Worm (Caenorhabditis elegans) whole organism, L4 larva: Measurements from ENCODE around the gene Y39H10B.2.
"Not testable (repeated sequence)": the region's sequence is repeated elsewhere in the genome, so short reads cannot be mapped to it uniquely, and the experiment has no call there.

ENCODE experiments used
- F44E2.7 ChIP-seq: fragments of 200-800 bp; sonication (Bioruptor generic); IDR thresholded peaks from 2 replicates; pipeline ENCODE4 v2.1.2; 2022; ENCODE audit warnings: missing genetic modification characterization, missing compliant biosample characterization
- F49E8.2 ChIP-seq: sonication (generic microtip); optimal IDR thresholded peaks from 2 replicates; lab custom pipeline; 2016; ENCODE audit warnings: missing compliant biosample characterization, mild to moderate bottlenecking, missing genetic modification characterization, borderline replicate concordance
- R02D3.7 ChIP-seq: fragments of 150-350 bp; sonication (generic microtip); optimal IDR thresholded peaks from 3 replicates; lab custom pipeline; 2014; ENCODE audit warnings: missing biosample characterization, missing genetic modification characterization
- T26A8.4 ChIP-seq: fragments of 200-800 bp; sonication (Bioruptor generic); IDR thresholded peaks from 2 replicates; pipeline ENCODE4 v1.3.6; 2022; ENCODE audit warnings: missing genetic modification characterization, missing compliant biosample characterization
- Y105C5A.15 ChIP-seq: fragments of 200-800 bp; sonication (Bioruptor generic); IDR thresholded peaks from 2 replicates; pipeline ENCODE4 v1.3.6; 2022; ENCODE audit warnings: missing genetic modification characterization, missing compliant biosample characterization
- Y75B8A.6 ChIP-seq: fragments of 200-800 bp; sonication (Bioruptor generic); IDR thresholded peaks from 2 replicates; pipeline ENCODE4 v1.3.6; 2022; ENCODE audit warnings: missing genetic modification reagents, missing genetic modification characterization, missing compliant biosample characterization
- ZK546.5 ChIP-seq, 2 experiments: sonication (generic microtip); optimal IDR thresholded peaks; 2 replicates each; lab custom pipeline; 2017; ENCODE audit warnings: missing biosample characterization in 2 of 2, missing genetic modification characterization in 2 of 2
- ama-1 ChIP-seq: fragments of 150-350 bp; optimal IDR thresholded peaks from 2 replicates; lab custom pipeline; 2014; ENCODE audit warnings: inconsistent platforms, mixed read lengths
- arid-1 ChIP-seq: fragments of 200-800 bp; sonication (Bioruptor generic); conservative IDR thresholded peaks from 2 replicates; pipeline ENCODE4 v1.3.6; 2022; ENCODE audit warnings: missing genetic modification reagents, missing genetic modification characterization, missing compliant biosample characterization
- attf-4 ChIP-seq: sonication (generic microtip); optimal IDR thresholded peaks from 3 replicates; lab custom pipeline; 2017; ENCODE audit warnings: missing biosample characterization, missing genetic modification characterization
- ceh-32 ChIP-seq: sonication (generic microtip); optimal IDR thresholded peaks from 2 replicates; lab custom pipeline; 2016; ENCODE audit warnings: mild to moderate bottlenecking, missing genetic modification characterization, missing compliant biosample characterization; ENCODE audit not compliant: poor library complexity
- ceh-62 ChIP-seq: sonication (generic microtip); optimal IDR thresholded peaks from 2 replicates; lab custom pipeline; 2017; ENCODE audit warnings: missing biosample characterization, missing genetic modification characterization
- cey-2 ChIP-seq: sonication (generic microtip); optimal IDR thresholded peaks from 3 replicates; lab custom pipeline; 2017; ENCODE audit warnings: missing genetic modification characterization, mild to moderate bottlenecking, missing compliant biosample characterization, antibody characterized with exemption, borderline replicate concordance; ENCODE audit not compliant: insufficient read depth
- daf-16 ChIP-seq, 3 experiments: sonication (generic microtip); optimal IDR thresholded peaks; 2 replicates each; lab custom pipeline; 2016 to 2017; ENCODE audit warnings: missing genetic modification characterization in 3 of 3, missing genetic modification reagents in 3 of 3, mild to moderate bottlenecking in 2 of 3, missing compliant biosample characterization in 2 of 3, missing biosample characterization in 1 of 3, moderate library complexity in 1 of 3
- daf-19 ChIP-seq: fragments of 200-800 bp; sonication (Bioruptor generic); conservative IDR thresholded peaks from 2 replicates; pipeline ENCODE4 v1.3.6; 2022; ENCODE audit warnings: missing genetic modification characterization, missing compliant biosample characterization
- dmd-8 ChIP-seq: fragments of 200-800 bp; sonication (Bioruptor generic); IDR thresholded peaks from 2 replicates; pipeline ENCODE4 v1.3.6; 2022; ENCODE audit warnings: missing genetic modification characterization, missing compliant biosample characterization
- dmd-9 ChIP-seq: fragments of 200-800 bp; sonication (Bioruptor generic); IDR thresholded peaks from 2 replicates; pipeline ENCODE4 v1.3.6; 2022; ENCODE audit warnings: missing genetic modification reagents, missing genetic modification characterization, missing compliant biosample characterization
- dve-1 ChIP-seq: sonication (generic microtip); optimal IDR thresholded peaks from 2 replicates; lab custom pipeline; 2017; ENCODE audit warnings: antibody characterized with exemption, mild to moderate bottlenecking, missing genetic modification characterization, missing compliant biosample characterization; ENCODE audit not compliant: insufficient read depth
- hif-1 ChIP-seq, 2 experiments: sonication (generic microtip); optimal IDR thresholded peaks; 2 replicates each; lab custom pipeline; 2016 to 2017; ENCODE audit warnings: missing compliant biosample characterization in 2 of 2, missing genetic modification characterization in 2 of 2, missing genetic modification reagents in 2 of 2, missing genotype in 2 of 2, mild to moderate bottlenecking in 1 of 2
- lin-13 ChIP-seq: fragments of 150-350 bp; optimal IDR thresholded peaks from 2 replicates; lab custom pipeline; 2014; ENCODE audit warnings: missing biosample characterization, missing genetic modification reagents, missing genetic modification characterization
- lin-29 ChIP-seq: fragments of 200-800 bp; sonication (Bioruptor generic); IDR thresholded peaks from 2 replicates; pipeline ENCODE4 v1.3.6; 2022; ENCODE audit warnings: missing genetic modification reagents, missing genetic modification characterization, missing compliant biosample characterization
- lin-39 ChIP-seq: fragments of 150-350 bp; optimal IDR thresholded peaks from 2 replicates; lab custom pipeline; 2014; ENCODE audit warnings: missing biosample characterization, missing genetic modification reagents, missing genetic modification characterization
- lir-3 ChIP-seq: sonication (generic microtip); optimal IDR thresholded peaks from 2 replicates; lab custom pipeline; 2016; ENCODE audit warnings: mild to moderate bottlenecking, missing genetic modification characterization, missing compliant biosample characterization
- lsy-2 ChIP-seq, 2 experiments: fragments of 150-350 bp in 1 of 2; sonication (generic microtip) in 1 of 2; optimal IDR thresholded peaks; 2 replicates each; lab custom pipeline; 2014 to 2017; ENCODE audit warnings: missing biosample characterization in 2 of 2, missing genetic modification characterization in 2 of 2
- madf-5 ChIP-seq, 2 experiments: fragments of 200-800 bp; sonication (Bioruptor generic); IDR thresholded peaks; 2 replicates each; pipeline ENCODE4 v1.3.6; 2022; ENCODE audit warnings: missing compliant biosample characterization in 2 of 2, missing genetic modification characterization in 2 of 2
- mes-2 ChIP-seq: sonication (generic microtip); optimal IDR thresholded peaks from 2 replicates; lab custom pipeline; 2016; ENCODE audit warnings: missing genotype, mild to moderate bottlenecking, missing genetic modification characterization, missing compliant biosample characterization; ENCODE audit not compliant: poor library complexity, severe bottlenecking
- nhr-102 ChIP-seq: sonication (generic microtip); optimal IDR thresholded peaks from 2 replicates; lab custom pipeline; 2016; ENCODE audit warnings: mild to moderate bottlenecking, missing genetic modification characterization, moderate library complexity, missing compliant biosample characterization
- nhr-111 ChIP-seq: fragments of 200-800 bp; sonication (Bioruptor generic); optimal IDR thresholded peaks from 2 replicates; lab custom pipeline; 2018; ENCODE audit warnings: mild to moderate bottlenecking, missing genetic modification characterization, missing compliant biosample characterization
- nhr-41 ChIP-seq: fragments of 200-800 bp; sonication (Bioruptor generic); IDR thresholded peaks from 2 replicates; pipeline ENCODE4 v1.3.6; 2022; ENCODE audit warnings: missing genetic modification reagents, missing genetic modification characterization, missing compliant biosample characterization
- nhr-48 ChIP-seq: sonication (generic microtip); optimal IDR thresholded peaks from 2 replicates; lab custom pipeline; 2016; ENCODE audit warnings: mild to moderate bottlenecking, missing genetic modification characterization, missing compliant biosample characterization
- php-3 ChIP-seq: fragments of 200-800 bp; sonication (Bioruptor generic); IDR thresholded peaks from 2 replicates; pipeline ENCODE4 v1.3.6; 2022; ENCODE audit warnings: missing genetic modification reagents, missing genetic modification characterization, missing compliant biosample characterization
- pqm-1 ChIP-seq: sonication (generic microtip); optimal IDR thresholded peaks from 2 replicates; lab custom pipeline; 2017; ENCODE audit warnings: missing biosample characterization, missing genetic modification characterization
- rbr-2 ChIP-seq: sonication (generic microtip); optimal IDR thresholded peaks from 2 replicates; lab custom pipeline; 2016; ENCODE audit warnings: missing genotype, missing genetic modification characterization, missing compliant biosample characterization
- saeg-2 ChIP-seq: fragments of 200-800 bp; sonication (Bioruptor generic); IDR thresholded peaks from 2 replicates; pipeline ENCODE4 v1.3.6; 2022; ENCODE audit warnings: missing genetic modification reagents, missing genetic modification characterization, missing compliant biosample characterization
- set-16 ChIP-seq: fragments of 200-800 bp; sonication (Bioruptor generic); IDR thresholded peaks from 2 replicates; pipeline ENCODE4 v1.3.6; 2022; ENCODE audit warnings: missing genetic modification reagents, missing genetic modification characterization, missing compliant biosample characterization
- tag-97 ChIP-seq: fragments of 200-800 bp; sonication (Bioruptor generic); IDR thresholded peaks from 2 replicates; pipeline ENCODE4 v1.3.6; 2022; ENCODE audit warnings: missing genetic modification characterization, missing compliant biosample characterization
- vab-7 ChIP-seq: fragments of 200-800 bp; sonication (Bioruptor generic); IDR thresholded peaks from 2 replicates; pipeline ENCODE4 v1.3.6; 2022; ENCODE audit warnings: missing genetic modification reagents, missing genetic modification characterization, missing compliant biosample characterization
- zfp-2 ChIP-seq: sonication (generic microtip); optimal IDR thresholded peaks from 2 replicates; lab custom pipeline; 2016; ENCODE audit warnings: mild to moderate bottlenecking, missing genetic modification characterization, missing compliant biosample characterization

The Y39H10B.2 gene

ce11 chrV:3668464-3668863, at the start of gene Y39H10B.2:
Gene Y39H10B.2, plus strand, starts transcription at chrV:3668764.
- TF ChIP-seq daf-16 (GFP tag; optimal IDR thresholded peaks at IDR 0.05; lab: Kevin White, UChicago), result no peak
- TF ChIP-seq daf-16 (tag; optimal IDR thresholded peaks at IDR 0.05; lab: Kevin White, UChicago), result peak; percentile 42
- TF ChIP-seq nhr-48 (tag; lab: Kevin White, UChicago), result no peak
- TF ChIP-seq, all 104 proteins: peak for 1

- not testable (repeated sequence) for TF ChIP-seq madf-5 (GFP tag; IDR thresholded peaks at IDR 0.05; lab: Robert Waterston, UW); ZK546.5 (tag; optimal IDR thresholded peaks at IDR 0.05; lab: Kevin White, UChicago); nhr-111 (GFP tag; lab: Kevin White, UChicago)
- TF ChIP-seq, all 104 proteins: peak for 0; not testable (repeated sequence) for 104
Measured at ce11 chrV:3620608-3621007, 48.0 kb upstream of the Y39H10B.2 start, which contains the start of gene srx-93. Gene srx-93, minus strand, starts transcription at chrV:3620708.

- no peak for TF ChIP-seq dmd-9 (GFP tag; lab: Robert Waterston, UW)
- TF ChIP-seq Y105C5A.15 (GFP tag; lab: Robert Waterston, UW), result no peak
- no peak for TF ChIP-seq Y75B8A.6 (GFP tag; lab: Robert Waterston, UW)
- TF ChIP-seq pqm-1 (tag; lab: Kevin White, UChicago), result no peak
- no peak for TF ChIP-seq T26A8.4 (GFP tag; lab: Robert Waterston, UW)
- TF ChIP-seq saeg-2 (GFP tag; lab: Robert Waterston, UW), result no peak
- no peak for TF ChIP-seq vab-7 (GFP tag; lab: Robert Waterston, UW)
- no peak for TF ChIP-seq ZK546.5 (tag; optimal IDR thresholded peaks at IDR 0.05; lab: Kevin White, UChicago)
Measured at ce11 chrV:3626944-3627343, 41.6 kb upstream of the Y39H10B.2 start, which contains the start of gene F59B1.4. Gene F59B1.4, minus strand, starts transcription at chrV:3627044.

DNA sequence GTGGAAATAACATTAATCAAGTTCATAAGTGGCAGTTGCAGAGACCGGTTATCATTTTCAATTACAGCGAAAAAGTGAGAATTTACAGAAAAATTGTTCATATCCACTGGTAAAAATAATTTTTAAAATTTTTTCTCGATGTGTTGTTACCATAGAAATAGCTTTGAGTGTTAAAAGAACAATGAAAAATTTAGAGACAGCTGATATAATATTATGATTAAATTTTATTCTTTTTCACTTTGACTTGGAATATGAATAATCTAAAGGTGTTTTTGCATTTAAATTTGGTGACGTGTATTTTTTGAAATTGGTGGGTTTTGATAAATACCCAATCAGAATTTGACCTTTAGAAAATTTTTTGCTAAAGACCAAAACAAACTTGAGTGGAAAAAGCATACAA, 37.0 kb upstream of the Y39H10B.2 start, which contains the start of gene F59B1.6:
Gene F59B1.6, minus strand, starts transcription at position 101 of the 400 bp plus-strand sequence.
- no peak for TF ChIP-seq tag-97 (GFP tag; lab: Robert Waterston, UW)
- TF ChIP-seq R02D3.7 (tag; lab: Kevin White, UChicago), result no peak
- TF ChIP-seq vab-7 (GFP tag; lab: Robert Waterston, UW), result no peak
- no peak for TF ChIP-seq set-16 (GFP tag; lab: Robert Waterston, UW)
- TF ChIP-seq ceh-62 (tag; lab: Kevin White, UChicago), result no peak
- no peak for TF ChIP-seq ama-1

- TF ChIP-seq lin-29 (GFP tag; lab: Robert Waterston, UW), result no peak
- TF ChIP-seq dmd-8 (GFP tag; lab: Robert Waterston, UW), result no peak
- peak; percentile 67 for TF ChIP-seq nhr-48 (tag; lab: Kevin White, UChicago)
- TF ChIP-seq cey-2, result no peak
- TF ChIP-seq R02D3.7 (tag; lab: Kevin White, UChicago), result no peak
- no peak for TF ChIP-seq ama-1
- TF ChIP-seq tag-97 (GFP tag; lab: Robert Waterston, UW), result no peak
- no peak for TF ChIP-seq lir-3
- TF ChIP-seq lin-39, result no peak
- no peak for TF ChIP-seq ZK546.5 (tag; optimal IDR thresholded peaks at IDR 0.05; lab: Kevin White, UChicago)
- peak in 1 of 2 experiments; percentile 8 for TF ChIP-seq hif-1 (tag; optimal IDR thresholded peaks at IDR 0.05; lab: Kevin White, UChicago)
- TF ChIP-seq Y75B8A.6 (GFP tag; lab: Robert Waterston, UW), result no peak
- TF ChIP-seq pqm-1 (tag; lab: Kevin White, UChicago), result peak; percentile 31
- TF ChIP-seq lin-13 (GFP tag; lab: Kevin White, UChicago), result no peak
- TF ChIP-seq php-3 (GFP tag; lab: Robert Waterston, UW), result peak; percentile 72; the same call in 1 of the 2 replicates
- no peak for TF ChIP-seq Y105C5A.15 (GFP tag; lab: Robert Waterston, UW)
- no peak for TF ChIP-seq F49E8.2 (tag; lab: Kevin White, UChicago)
- TF ChIP-seq F44E2.7 (GFP tag; lab: Robert Waterston, UW), result no peak
- no peak for TF ChIP-seq attf-4 (tag; lab: Kevin White, UChicago)
- TF ChIP-seq lsy-2 (tag; optimal IDR thresholded peaks at IDR 0.05; lab: Kevin White, UChicago), result no peak
- no peak for TF ChIP-seq nhr-41 (GFP tag; lab: Robert Waterston, UW)
- TF ChIP-seq zfp-2 (tag; lab: Kevin White, UChicago), result no peak
- TF ChIP-seq mes-2 (tag; lab: Kevin White, UChicago), result no peak
- no peak for TF ChIP-seq daf-19 (GFP tag; lab: Robert Waterston, UW)
- no peak for TF ChIP-seq ceh-32
- no peak for TF ChIP-seq arid-1 (GFP tag; lab: Robert Waterston, UW)
- peak; percentile 83 for TF ChIP-seq dve-1 (tag; lab: Kevin White, UChicago)
- TF ChIP-seq rbr-2 (tag; lab: Kevin White, UChicago), result no peak
- TF ChIP-seq nhr-102 (tag; lab: Kevin White, UChicago), result peak; percentile 74
Measured at ce11 chrV:3632249-3633030, 36.1 kb upstream of the Y39H10B.2 start.
